Worm (Caenorhabditis elegans) whole organism, L4 larva: ENCODE results near the gene sbds-1.

Experiments used
- nhr-10 ChIP-seq: fragments of 150-350 bp; optimal IDR thresholded peaks from 2 replicates; lab custom pipeline; 2014; ENCODE audit warnings: missing biosample characterization, missing genetic modification characterization
- nhr-77 ChIP-seq: fragments of 150-350 bp; optimal IDR thresholded peaks from 2 replicates; lab custom pipeline; 2014; ENCODE audit warnings: missing biosample characterization, missing genetic modification characterization

DNA sequence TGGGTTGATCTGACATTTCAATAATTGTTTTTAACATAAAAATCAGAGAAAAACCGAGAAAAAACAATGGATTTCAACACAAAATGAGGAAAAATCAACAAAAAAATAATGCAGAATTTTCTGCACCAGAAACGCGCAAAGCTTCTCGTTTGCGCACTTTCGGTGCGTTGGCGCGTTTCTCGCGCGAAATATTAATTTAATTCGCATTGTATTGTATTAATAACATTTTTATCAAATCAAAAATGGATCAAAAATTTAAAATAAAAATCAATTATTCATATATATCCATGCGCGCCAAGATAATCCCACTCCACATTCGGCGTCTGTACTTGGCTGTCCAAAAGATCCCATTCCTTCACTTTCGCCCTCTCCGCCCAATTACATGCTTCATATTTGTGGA is 3.6 kb downstream of the sbds-1 start, which contains the start of gene fem-2:
- TF ChIP-seq nhr-77: no peak
- no peak for TF ChIP-seq nhr-10 (tag; lab: Kevin White, UChicago)
